Fruit fly (Drosophila melanogaster) whole organism, embryonic: Measurements from ENCODE around the gene CG32454.

Experiments
- ATbp ChIP-seq: fragments of 200-800 bp; sonication (Bioruptor generic); optimal IDR thresholded peaks from 2 replicates; lab custom pipeline; 2017; ENCODE audit warnings: missing biosample characterization, mild to moderate bottlenecking, missing genetic modification characterization, missing genetic modification reagents
- Aef1 ChIP-seq: fragments of 200-800 bp; sonication (Bioruptor generic); IDR thresholded peaks from 3 replicates; pipeline ENCODE4 v1.3.6; 2022; ENCODE audit warnings: missing biosample characterization, missing genetic modification characterization
- Bgb ChIP-seq: fragments of 200-800 bp; sonication (Bioruptor generic); IDR thresholded peaks from 2 replicates; pipeline ENCODE4 v1.3.6; 2022; ENCODE audit warnings: missing biosample characterization, missing genetic modification characterization; ENCODE audit not compliant: partially characterized antibody
- C15 ChIP-seq: fragments of 200-800 bp; sonication (Bioruptor generic); IDR thresholded peaks from 3 replicates; pipeline ENCODE4 v1.3.6; 2022; ENCODE audit warnings: missing biosample characterization, missing genetic modification characterization
- CG10267 ChIP-seq: fragments of 200-800 bp; sonication (Bioruptor generic); optimal IDR thresholded peaks from 2 replicates; lab custom pipeline; 2018; ENCODE audit warnings: missing biosample characterization, mild to moderate bottlenecking, missing genetic modification characterization, moderate library complexity
- CG14710 ChIP-seq: fragments of 200-800 bp; sonication (Bioruptor generic); optimal IDR thresholded peaks from 3 replicates; lab custom pipeline; 2019; ENCODE audit warnings: missing biosample characterization, mild to moderate bottlenecking, missing genetic modification characterization, moderate library complexity
- CG14860 ChIP-seq: fragments of 200-800 bp; sonication (Bioruptor generic); IDR thresholded peaks from 3 replicates; pipeline ENCODE4 v1.3.6; 2022; ENCODE audit warnings: missing biosample characterization, missing genetic modification characterization; ENCODE audit not compliant: partially characterized antibody
- CG1529 ChIP-seq: fragments of 200-800 bp; sonication (Bioruptor generic); optimal IDR thresholded peaks from 3 replicates; lab custom pipeline; 2018; ENCODE audit warnings: missing biosample characterization, missing genetic modification characterization
- CG15514 ChIP-seq: fragments of 200-800 bp; sonication (Bioruptor generic); optimal IDR thresholded peaks from 3 replicates; lab custom pipeline; 2017; ENCODE audit warnings: missing biosample characterization, missing genetic modification characterization, mild to moderate bottlenecking, moderate library complexity, missing genetic modification reagents
- CG17361 ChIP-seq: fragments of 200-800 bp; sonication (Bioruptor generic); IDR thresholded peaks from 3 replicates; pipeline ENCODE4 v1.3.6; 2022; ENCODE audit warnings: missing biosample characterization, missing genetic modification characterization
- CG17385 ChIP-seq: fragments of 200-800 bp; sonication (Bioruptor generic); optimal IDR thresholded peaks from 3 replicates; lab custom pipeline; 2018; ENCODE audit warnings: missing biosample characterization, mild to moderate bottlenecking, missing genetic modification characterization
- CG30403 ChIP-seq: fragments of 200-800 bp; sonication (Bioruptor generic); optimal IDR thresholded peaks from 3 replicates; lab custom pipeline; 2016; ENCODE audit warnings: missing biosample characterization, missing genetic modification characterization
- CG30431 ChIP-seq: fragments of 200-800 bp; sonication (Bioruptor generic); optimal IDR thresholded peaks from 2 replicates; lab custom pipeline; 2017; ENCODE audit warnings: missing biosample characterization, missing genetic modification characterization
- CG31365 ChIP-seq: fragments of 200-800 bp; sonication (Bioruptor generic); optimal IDR thresholded peaks from 2 replicates; lab custom pipeline; 2018; ENCODE audit warnings: missing biosample characterization, mild to moderate bottlenecking, missing genetic modification characterization
- CG31441 ChIP-seq: fragments of 200-800 bp; sonication (Bioruptor generic); IDR thresholded peaks from 2 replicates; pipeline ENCODE4 v1.3.6; 2022; ENCODE audit warnings: missing biosample characterization, missing genetic modification characterization
- CG33213 ChIP-seq: fragments of 200-800 bp; sonication (Bioruptor generic); optimal IDR thresholded peaks from 3 replicates; lab custom pipeline; 2016; ENCODE audit warnings: missing biosample characterization, missing genetic modification characterization
- CG4360 ChIP-seq: fragments of 200-800 bp; sonication (Bioruptor generic); IDR thresholded peaks from 2 replicates; pipeline ENCODE4 v1.3.6; 2022; ENCODE audit warnings: missing biosample characterization, missing genetic modification characterization
- CG4424 ChIP-seq: fragments of 200-800 bp; sonication (Bioruptor generic); optimal IDR thresholded peaks from 3 replicates; lab custom pipeline; 2016; ENCODE audit warnings: missing biosample characterization, missing genetic modification characterization
- CG4707 ChIP-seq: fragments of 200-800 bp; sonication (Bioruptor generic); optimal IDR thresholded peaks from 2 replicates; lab custom pipeline; 2018; ENCODE audit warnings: missing biosample characterization, mild to moderate bottlenecking, missing genetic modification characterization, moderate library complexity
- CG5245 ChIP-seq: fragments of 200-800 bp; sonication (Bioruptor generic); optimal IDR thresholded peaks from 3 replicates; lab custom pipeline; 2016; ENCODE audit warnings: missing biosample characterization, missing genetic modification characterization
- CG7556 ChIP-seq: fragments of 200-800 bp; sonication (Bioruptor generic); optimal IDR thresholded peaks from 2 replicates; lab custom pipeline; 2017; ENCODE audit warnings: missing biosample characterization, mild to moderate bottlenecking, missing genetic modification characterization
- CG8290 ChIP-seq, 3 experiments: fragments of 200-800 bp; sonication (Bioruptor generic); optimal IDR thresholded peaks; 2 replicates each; lab custom pipeline; 2016 to 2019; ENCODE audit warnings: missing biosample characterization in 3 of 3, missing genetic modification characterization in 3 of 3, mild to moderate bottlenecking in 2 of 3, moderate library complexity in 1 of 3
- CG8478 ChIP-seq: fragments of >200 bp; optimal IDR thresholded peaks from 2 replicates; lab custom pipeline; 2018
- CG9437 ChIP-seq: fragments of 200-800 bp; sonication (Bioruptor generic); optimal IDR thresholded peaks from 2 replicates; lab custom pipeline; 2018; ENCODE audit warnings: missing biosample characterization, mild to moderate bottlenecking, missing genetic modification characterization
- CTCF ChIP-seq: fragments of 200-800 bp; sonication (Bioruptor generic); optimal IDR thresholded peaks from 2 replicates; lab custom pipeline; 2017; ENCODE audit warnings: missing biosample characterization, mild to moderate bottlenecking, missing genetic modification characterization, moderate library complexity
- CoRest ChIP-seq: fragments of 200-800 bp; sonication (Bioruptor generic); optimal IDR thresholded peaks from 3 replicates; lab custom pipeline; 2018; ENCODE audit warnings: missing biosample characterization, mild to moderate bottlenecking, missing genetic modification characterization, moderate library complexity
- CrebB ChIP-seq: fragments of 200-800 bp; sonication (Bioruptor generic); optimal IDR thresholded peaks from 3 replicates; lab custom pipeline; 2018; ENCODE audit warnings: missing biosample characterization, mild to moderate bottlenecking, missing genetic modification characterization
- D19A ChIP-seq: fragments of 200-800 bp; optimal IDR thresholded peaks from 3 replicates; lab custom pipeline; 2019; ENCODE audit warnings: missing biosample characterization, mild to moderate bottlenecking, missing genetic modification characterization, moderate library complexity
- HHEX ChIP-seq: fragments of 200-800 bp; sonication (Bioruptor generic); optimal IDR thresholded peaks from 3 replicates; lab custom pipeline; 2017; ENCODE audit warnings: missing biosample characterization, mild to moderate bottlenecking, missing genetic modification characterization, missing genetic modification reagents
- Lhr ChIP-seq: fragments of 200-800 bp; sonication (Bioruptor generic); optimal IDR thresholded peaks from 3 replicates; lab custom pipeline; 2017; ENCODE audit warnings: mild to moderate bottlenecking, missing biosample characterization, missing genetic modification reagents, missing genetic modification characterization
- Opbp ChIP-seq: fragments of 200-800 bp; sonication (Bioruptor generic); IDR thresholded peaks from 3 replicates; pipeline ENCODE4 v1.3.6; 2022; ENCODE audit warnings: missing biosample characterization, missing genetic modification characterization; ENCODE audit not compliant: partially characterized antibody
- Sin3A ChIP-seq: fragments of >200 bp; optimal IDR thresholded peaks from 2 replicates; lab custom pipeline; 2018
- Xrp1 ChIP-seq: fragments of 200-800 bp; sonication (Bioruptor generic); IDR thresholded peaks from 2 replicates; pipeline ENCODE4 v1.3.6; 2022; ENCODE audit warnings: missing biosample characterization, missing genetic modification characterization
- bsh ChIP-seq, 2 experiments: fragments of 200-800 bp; sonication (Bioruptor generic); optimal IDR thresholded peaks; 2 replicates each; lab custom pipeline; 2017 to 2018; ENCODE audit warnings: mild to moderate bottlenecking in 2 of 2, missing biosample characterization in 2 of 2, missing genetic modification characterization in 2 of 2, moderate library complexity in 1 of 2
- dmrt11E ChIP-seq: fragments of 200-800 bp; sonication (Bioruptor generic); optimal IDR thresholded peaks from 3 replicates; lab custom pipeline; 2018; ENCODE audit warnings: missing biosample characterization, mild to moderate bottlenecking, missing genetic modification characterization, moderate library complexity
- dmrt99B ChIP-seq: fragments of 200-800 bp; sonication (Bioruptor generic); optimal IDR thresholded peaks from 2 replicates; lab custom pipeline; 2018; ENCODE audit warnings: missing biosample characterization, mild to moderate bottlenecking, missing genetic modification characterization, moderate library complexity
- lbe ChIP-seq: fragments of 200-800 bp; sonication (Bioruptor generic); optimal IDR thresholded peaks from 2 replicates; lab custom pipeline; 2016; ENCODE audit warnings: missing biosample characterization, mild to moderate bottlenecking, missing genetic modification characterization
- lola ChIP-seq, 3 experiments: fragments of >200 bp in 2 of 3; fragments of 200-800 bp in 1 of 3; sonication (Bioruptor generic) in 1 of 3; optimal IDR thresholded peaks; 2 replicates each; lab custom pipeline; 2017 to 2019; ENCODE audit warnings: missing biosample characterization in 3 of 3, missing genetic modification characterization in 3 of 3, mild to moderate bottlenecking in 1 of 3, moderate library complexity in 1 of 3
- nmo ChIP-seq: fragments of 200-800 bp; sonication (Bioruptor generic); optimal IDR thresholded peaks from 2 replicates; lab custom pipeline; 2018; ENCODE audit warnings: missing biosample characterization, mild to moderate bottlenecking, missing genetic modification characterization, moderate library complexity
- nom ChIP-seq: fragments of 200-800 bp; sonication (Bioruptor generic); optimal IDR thresholded peaks from 2 replicates; lab custom pipeline; 2017; ENCODE audit warnings: missing biosample characterization, missing genetic modification characterization, mild to moderate bottlenecking, moderate library complexity, missing genetic modification reagents
- onecut ChIP-seq: fragments of 200-800 bp; sonication (Bioruptor generic); IDR thresholded peaks from 2 replicates; pipeline ENCODE4 v1.3.6; 2022; ENCODE audit warnings: missing biosample characterization, missing genetic modification characterization
- phol ChIP-seq: fragments of 200-800 bp; sonication (Bioruptor generic); optimal IDR thresholded peaks from 3 replicates; lab custom pipeline; 2018; ENCODE audit warnings: missing biosample characterization, mild to moderate bottlenecking, missing genetic modification characterization, moderate library complexity
- pita ChIP-seq: fragments of 200-800 bp; sonication (Bioruptor generic); optimal IDR thresholded peaks from 2 replicates; lab custom pipeline; 2017; ENCODE audit warnings: missing biosample characterization, mild to moderate bottlenecking, missing genetic modification characterization
- row ChIP-seq: fragments of 200-800 bp; sonication (Bioruptor generic); IDR thresholded peaks from 3 replicates; pipeline ENCODE4 v1.3.6; 2022; ENCODE audit warnings: missing biosample characterization, missing genetic modification characterization
- sens ChIP-seq: fragments of 200-800 bp; sonication (Bioruptor generic); peaks from one replicate; lab custom pipeline; 2016; ENCODE audit warnings: missing biosample characterization, missing genetic modification characterization
- trem ChIP-seq: fragments of 200-800 bp; optimal IDR thresholded peaks from 3 replicates; lab custom pipeline; 2019; ENCODE audit warnings: missing biosample characterization, mild to moderate bottlenecking, missing genetic modification characterization, moderate library complexity
- unpg ChIP-seq: fragments of 200-800 bp; sonication (Bioruptor generic); optimal IDR thresholded peaks from 3 replicates; lab custom pipeline; 2018; ENCODE audit warnings: missing biosample characterization, mild to moderate bottlenecking, missing genetic modification characterization, moderate library complexity
- vvl ChIP-seq: fragments of 200-800 bp; sonication (Bioruptor generic); IDR thresholded peaks from 2 replicates; pipeline ENCODE4 v1.3.6; 2022; ENCODE audit warnings: missing biosample characterization, missing genetic modification characterization
- wor ChIP-seq: fragments of 200-800 bp; sonication (Bioruptor generic); IDR thresholded peaks from 2 replicates; pipeline ENCODE4 v1.3.6; 2022; ENCODE audit warnings: missing biosample characterization, missing genetic modification characterization

Gene CG32454

dm6 chr3L:22742945-22743582 is 13.5 kb downstream of the CG32454 start (continued):
- peak; percentile 11 for TF ChIP-seq trem (tag; lab: Kevin White, UChicago)
- TF ChIP-seq row (GFP tag; lab: Robert Waterston, UW) = peak; percentile 58
- TF ChIP-seq CG17385 (GFP tag; lab: Kevin White, UChicago) = peak; percentile 83
- peak; percentile 6 for TF ChIP-seq CG5245 (GFP tag; lab: Kevin White, UChicago)
- peak; percentile 14 for TF ChIP-seq CG4424 (GFP tag; lab: Kevin White, UChicago)
- 0 out of 2 replicates have a peak, but pooled peaks have one; percentile 28 for TF ChIP-seq Xrp1 (GFP tag; lab: Robert Waterston, UW)
- TF ChIP-seq wor (GFP tag; lab: Robert Waterston, UW) = no peak
- TF ChIP-seq CG1529 (GFP tag; lab: Kevin White, UChicago) = peak; percentile 6
- TF ChIP-seq phol (tag; lab: Kevin White, UChicago) = peak; percentile 38
- TF ChIP-seq CoRest (tag; lab: Kevin White, UChicago) = peak; percentile 18
- peak; percentile 35 for TF ChIP-seq CG9437
- peak; percentile 12 for TF ChIP-seq nmo (GFP tag; lab: Kevin White, UChicago)
- peak; percentile 18 for TF ChIP-seq D19A (tag; lab: Kevin White, UChicago)
- no peak for TF ChIP-seq ATbp (GFP tag; lab: Kevin White, UChicago)
- peak; percentile 12 for TF ChIP-seq CG14710 (tag; lab: Kevin White, UChicago)
- no peak for TF ChIP-seq CG8478 (lab: Kevin White, UChicago)
- peak; percentile 22 for TF ChIP-seq CG7556 (GFP tag; lab: Kevin White, UChicago)
- peak; percentile 84 for TF ChIP-seq sens (GFP tag; lab: Kevin White, UChicago)
- no peak for TF ChIP-seq onecut (GFP tag; lab: Robert Waterston, UW)
- peak; percentile 40 for TF ChIP-seq CG30403
- peak; percentile 83 for TF ChIP-seq CG4360 (GFP tag; lab: Robert Waterston, UW)
- TF ChIP-seq CG31441 (GFP tag; lab: Robert Waterston, UW) = 0 out of 2 replicates have a peak, but pooled peaks have one; percentile 32
- peak; percentile 60; the same call in 2 of the 3 replicates for TF ChIP-seq CG17361
- no peak for TF ChIP-seq unpg (GFP tag; lab: Kevin White, UChicago)
- peak; percentile 15 for TF ChIP-seq dmrt99B (tag; lab: Kevin White, UChicago)
- no peak for TF ChIP-seq CrebB (tag; lab: Kevin White, UChicago)
- peak in 1 of 3 experiments; percentile 37 for TF ChIP-seq lola (GFP tag; optimal IDR thresholded peaks at IDR 0.05; lab: Kevin White, UChicago)
- peak in 1 of 2 experiments; percentile 29 for TF ChIP-seq bsh (GFP tag; optimal IDR thresholded peaks at IDR 0.05; lab: Kevin White, UChicago)
- peak; percentile 45 for TF ChIP-seq CG4707 (GFP tag; lab: Kevin White, UChicago)
- peak; percentile 44 for TF ChIP-seq vvl

- TF ChIP-seq Aef1 = no peak
- TF ChIP-seq Opbp = 0 out of 3 replicates have a peak, but pooled peaks have one; percentile 22
- no peak for TF ChIP-seq C15 (GFP tag; lab: Robert Waterston, UW)
- TF ChIP-seq pita = no peak
- TF ChIP-seq CG14860 = no peak
- TF ChIP-seq dmrt11E (tag; lab: Kevin White, UChicago) = no peak
- TF ChIP-seq CTCF (GFP tag; lab: Kevin White, UChicago) = peak; percentile 63
- no peak for TF ChIP-seq CG8290 (GFP tag; optimal IDR thresholded peaks at IDR 0.05; lab: Kevin White, UChicago)
- peak in 1 of 2 experiments; percentile 24 for TF ChIP-seq CG8290 (tag; optimal IDR thresholded peaks at IDR 0.05; lab: Kevin White, UChicago)
- TF ChIP-seq CG33213 (GFP tag; lab: Kevin White, UChicago) = peak; percentile 13
- TF ChIP-seq Lhr (GFP tag; lab: Kevin White, UChicago) = peak; percentile 54
- TF ChIP-seq CG10267 (tag; lab: Kevin White, UChicago) = no peak
- no peak for TF ChIP-seq Sin3A
- peak; percentile 52 for TF ChIP-seq CG15514 (GFP tag; lab: Kevin White, UChicago)
- no peak for TF ChIP-seq HHEX
- peak; percentile 36; the same call in 1 of the 2 replicates for TF ChIP-seq Bgb
- no peak for TF ChIP-seq CG31365 (tag; lab: Kevin White, UChicago)
- peak; percentile 57 for TF ChIP-seq nom
- TF ChIP-seq lbe = peak; percentile 5
- TF ChIP-seq CG30431 (GFP tag; lab: Kevin White, UChicago) = no peak
These were observed 19.6 kb downstream of the CG32454 start, which contains the start of gene SPoCk for dm6 chr3L:22749147-22749550. TSS of gene SPoCk (plus strand) at chr3L:22749444.
